Fruit fly (Drosophila melanogaster): ENCODE data around the gene CG42766.

DNA sequence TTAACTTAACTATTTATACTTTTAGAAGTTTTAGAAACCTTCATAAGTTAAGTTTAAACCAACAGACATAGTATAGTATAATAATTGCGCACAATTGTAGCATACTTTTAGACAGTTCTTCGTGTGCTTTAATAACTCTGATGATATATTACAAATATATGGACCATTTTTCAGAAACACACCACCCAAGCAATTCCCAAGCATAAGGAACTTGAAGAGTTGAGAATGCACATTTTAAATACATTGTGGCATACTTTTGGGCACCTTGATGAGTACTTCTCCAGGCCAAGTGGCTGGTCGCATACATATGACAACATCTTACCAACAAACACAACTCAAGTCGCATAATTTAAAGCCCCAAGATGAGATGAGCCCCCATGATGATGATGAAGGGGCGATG is 7.1 kb upstream of the CG42766 start:
- no peak for TF ChIP-seq salr (GFP tag; optimal IDR thresholded peaks at IDR 0.05)
- TF ChIP-seq CG4318 (GFP tag; optimal IDR thresholded peaks at IDR 0.05) = no peak
- TF ChIP-seq net (GFP tag; optimal IDR thresholded peaks at IDR 0.05) = no peak
- TF ChIP-seq CG3032 (tag; optimal IDR thresholded peaks at IDR 0.05) = no peak
- TF ChIP-seq Sox102F (GFP tag; optimal IDR thresholded peaks at IDR 0.05) = no peak
- no peak for TF ChIP-seq vri (GFP tag; optimal IDR thresholded peaks at IDR 0.05)
- no peak for TF ChIP-seq Hr38 (GFP tag; optimal IDR thresholded peaks at IDR 0.05)
